Worm (Caenorhabditis elegans): ENCODE results near the gene aptf-1.

aptf-1 gene

ce11 chrII:6498609-6499008 lies 43.8 kb downstream of the aptf-1 start:
- no peak for TF ChIP-seq scrt-1 (GFP tag; IDR thresholded peaks at IDR 0.05)

ce11 chrII:6499067-6499466 lies 44.3 kb downstream of the aptf-1 start, which contains the start of gene twk-49:
Gene twk-49, minus strand, starts transcription at chrII:6499167.
- TF ChIP-seq hmg-4 (GFP tag; optimal IDR thresholded peaks at IDR 0.05) (no peak), flt-1 (GFP tag; IDR thresholded peaks at IDR 0.05) (no peak), F13C5.2 (tag; optimal IDR thresholded peaks at IDR 0.05) (no peak), tra-4 (tag; optimal IDR thresholded peaks at IDR 0.05) (no peak), scrt-1 (GFP tag; IDR thresholded peaks at IDR 0.05) (no peak), ceh-36 (tag; optimal IDR thresholded peaks at IDR 0.05) (no peak), hnd-1 (tag; optimal IDR thresholded peaks at IDR 0.05) (no peak), hmbx-1 (tag; optimal IDR thresholded peaks at IDR 0.05) (no peak), B0310.2 (tag; optimal IDR thresholded peaks at IDR 0.05) (no peak), tbx-37 (GFP tag; conservative IDR thresholded peaks at IDR 0.05) (no peak)

ce11 chrII:6500161-6500560 lies 45.4 kb downstream of the aptf-1 start, which contains the start of gene R05G9.5:
Gene R05G9.5, minus strand, starts transcription at chrII:6500261.
- no peak for TF ChIP-seq hmg-4 (GFP tag; optimal IDR thresholded peaks at IDR 0.05)

- TF ChIP-seq F13C5.2 (tag; optimal IDR thresholded peaks at IDR 0.05) (no peak), ceh-36 (tag; optimal IDR thresholded peaks at IDR 0.05) (no peak), flt-1 (GFP tag; IDR thresholded peaks at IDR 0.05) (no peak), ets-7 (tag; optimal IDR thresholded peaks at IDR 0.05) (no peak), hmbx-1 (tag; optimal IDR thresholded peaks at IDR 0.05) (no peak), ceh-13 (GFP tag; optimal IDR thresholded peaks at IDR 0.05) (no peak), hnd-1 (tag; optimal IDR thresholded peaks at IDR 0.05) (no peak), aly-1 (tag; optimal IDR thresholded peaks at IDR 0.05) (no peak), scrt-1 (GFP tag; IDR thresholded peaks at IDR 0.05) (no peak)
Measured at ce11 chrII:6501420-6501819, 46.6 kb downstream of the aptf-1 start, which contains the start of gene R05G9.3. Gene R05G9.3, minus strand, starts transcription at chrII:6501520.

ce11 chrII:6502826-6503225 lies 48.1 kb downstream of the aptf-1 start, which contains the start of gene R05G9.1:
Gene R05G9.1, plus strand, starts transcription at chrII:6503168.
- TF ChIP-seq scrt-1 (GFP tag; IDR thresholded peaks at IDR 0.05) (no peak), hmg-4 (GFP tag; optimal IDR thresholded peaks at IDR 0.05) (no peak), aly-1 (tag; optimal IDR thresholded peaks at IDR 0.05) (no peak), hnd-1 (tag; optimal IDR thresholded peaks at IDR 0.05) (no peak), ceh-36 (tag; optimal IDR thresholded peaks at IDR 0.05) (no peak), ama-1 (optimal IDR thresholded peaks at IDR 0.05) (no peak), tbx-37 (GFP tag; conservative IDR thresholded peaks at IDR 0.05) (no peak), tbx-11 (GFP tag; IDR thresholded peaks at IDR 0.05) (no peak), flt-1 (GFP tag; IDR thresholded peaks at IDR 0.05) (no peak)

All from whole organism, early embryonic.